Worm (Caenorhabditis elegans): ENCODE measurements around the gene F35C11.2.

F35C11.2 gene

DNA sequence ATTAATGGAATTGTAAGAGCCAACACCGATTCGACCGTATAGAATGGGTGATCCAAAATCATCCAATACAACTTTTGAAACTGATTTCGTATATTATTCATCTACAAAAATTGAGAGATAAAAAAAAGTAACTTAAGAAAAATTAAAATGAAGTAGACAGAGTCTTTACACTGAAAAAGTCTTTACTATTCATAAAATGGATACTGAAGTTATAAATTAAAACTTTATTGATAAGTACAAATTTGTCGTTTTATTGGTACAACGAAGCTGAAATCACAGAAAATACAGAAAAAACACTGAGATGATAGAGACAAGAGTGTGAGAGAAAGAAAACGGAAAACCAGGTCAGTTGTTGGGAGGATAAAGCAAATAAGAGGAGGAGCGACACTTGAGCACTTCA is 34.3 kb downstream of the F35C11.2 start, which contains the start of gene M110.10:
M110.10 (minus strand) TSS at position 101 of the 400 bp plus-strand sequence.
- TF ChIP-seq lin-15B (tag; optimal IDR thresholded peaks at IDR 0.05): no peak
- TF ChIP-seq C04F5.9 (tag; optimal IDR thresholded peaks at IDR 0.05): no peak
- no peak for TF ChIP-seq dsc-1 (tag; optimal IDR thresholded peaks at IDR 0.05)
- TF ChIP-seq nhr-76 (tag; optimal IDR thresholded peaks at IDR 0.05): no peak
- TF ChIP-seq nhr-84 (tag; optimal IDR thresholded peaks at IDR 0.05): no peak
- no peak for TF ChIP-seq tbx-2 (tag; optimal IDR thresholded peaks at IDR 0.05)
- no peak for TF ChIP-seq skn-1 (tag; optimal IDR thresholded peaks at IDR 0.05)
- TF ChIP-seq lir-3 (tag; optimal IDR thresholded peaks at IDR 0.05; ENCODE audit: poor library complexity): no peak
- TF ChIP-seq nhr-19 (GFP tag; conservative IDR thresholded peaks at IDR 0.05): no peak
- no peak for TF ChIP-seq sptf-1 (tag; optimal IDR thresholded peaks at IDR 0.05)
- no peak for TF ChIP-seq dpl-1 (GFP tag; optimal IDR thresholded peaks at IDR 0.05)
- TF ChIP-seq ceh-63 (GFP tag; optimal IDR thresholded peaks at IDR 0.05): no peak
- no peak for TF ChIP-seq ceh-90 (tag; optimal IDR thresholded peaks at IDR 0.05)
- no peak for TF ChIP-seq lin-39 (tag; optimal IDR thresholded peaks at IDR 0.05)
- no peak for TF ChIP-seq sox-4 (tag; optimal IDR thresholded peaks at IDR 0.05)

DNA sequence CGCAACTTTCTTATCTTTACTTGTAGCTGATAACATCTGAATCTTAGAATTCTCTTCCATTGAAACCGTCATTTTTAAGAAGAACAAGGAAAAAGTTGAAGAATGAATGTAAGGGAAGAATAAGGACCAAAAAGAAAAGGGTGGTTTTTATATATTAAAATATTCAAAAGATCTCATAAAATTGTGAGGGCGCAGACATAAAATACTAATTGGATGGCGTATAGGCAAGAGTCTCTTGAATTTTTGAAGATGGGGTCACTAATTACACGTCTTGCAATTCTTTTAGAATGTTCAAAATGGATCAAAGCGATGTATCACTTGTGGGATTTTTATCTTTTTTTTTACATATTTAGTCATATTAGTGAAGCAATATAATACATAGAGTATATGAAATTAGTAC is 36.0 kb downstream of the F35C11.2 start, which contains the start of gene twk-3:
twk-3 (minus strand) TSS at position 101 of the 400 bp plus-strand sequence.
- no peak for TF ChIP-seq ceh-90 (tag; optimal IDR thresholded peaks at IDR 0.05)
- TF ChIP-seq unc-86 (tag; optimal IDR thresholded peaks at IDR 0.05): no peak
- no peak for TF ChIP-seq nhr-19 (GFP tag; conservative IDR thresholded peaks at IDR 0.05)
- no peak for TF ChIP-seq nhr-90 (tag; optimal IDR thresholded peaks at IDR 0.05; ENCODE audit: poor library complexity)
- no peak for TF ChIP-seq rnt-1 (tag; optimal IDR thresholded peaks at IDR 0.05)
- TF ChIP-seq grh-1 (GFP tag; IDR thresholded peaks at IDR 0.05): no peak
- TF ChIP-seq vab-15 (tag; optimal IDR thresholded peaks at IDR 0.05): no peak
- no peak for TF ChIP-seq tbx-2 (tag; optimal IDR thresholded peaks at IDR 0.05)
- TF ChIP-seq C04F5.9 (tag; optimal IDR thresholded peaks at IDR 0.05): no peak

DNA sequence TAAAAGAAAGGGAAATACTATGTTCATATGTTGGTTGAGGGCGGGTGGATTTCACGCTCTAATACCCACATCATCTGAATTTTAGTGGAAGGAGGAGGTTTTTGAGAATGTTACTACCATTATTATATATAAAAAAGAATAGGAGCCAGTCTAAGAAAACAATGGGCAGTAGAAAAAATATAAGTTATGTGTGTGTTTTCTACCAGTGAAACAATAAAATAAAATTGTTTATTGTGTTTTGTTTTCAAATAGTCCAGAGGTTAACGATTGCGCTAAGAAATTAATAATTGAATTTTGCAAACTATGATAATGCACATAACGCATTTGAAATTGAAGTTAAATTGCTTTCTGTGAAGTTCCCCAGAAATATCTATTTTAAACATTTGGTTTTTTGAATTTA is 39.2 kb downstream of the F35C11.2 start, which contains the start of gene M110.8:
M110.8 (minus strand) TSS at position 101 of the 400 bp plus-strand sequence.
- no peak for TF ChIP-seq mef-2 (tag; optimal IDR thresholded peaks at IDR 0.05)
- no peak for TF ChIP-seq mdl-1 (tag; optimal IDR thresholded peaks at IDR 0.05)
- TF ChIP-seq nhr-47 (tag; optimal IDR thresholded peaks at IDR 0.05): no peak
- TF ChIP-seq isw-1 (GFP tag; IDR thresholded peaks at IDR 0.05): no peak
- TF ChIP-seq nhr-90 (tag; optimal IDR thresholded peaks at IDR 0.05; ENCODE audit: poor library complexity): no peak
- no peak for TF ChIP-seq aly-2 (tag; optimal IDR thresholded peaks at IDR 0.05)
- no peak for TF ChIP-seq rnt-1 (tag; optimal IDR thresholded peaks at IDR 0.05)
- no peak for TF ChIP-seq snpc-4 (tag; optimal IDR thresholded peaks at IDR 0.05)
- TF ChIP-seq nhr-12 (tag; optimal IDR thresholded peaks at IDR 0.05): no peak
- no peak for TF ChIP-seq snu-23 (GFP tag; optimal IDR thresholded peaks at IDR 0.05)
- no peak for TF ChIP-seq unc-30 (tag; optimal IDR thresholded peaks at IDR 0.05)
- TF ChIP-seq jun-1 (tag; optimal IDR thresholded peaks at IDR 0.05): no peak
- TF ChIP-seq ztf-11 (tag; optimal IDR thresholded peaks at IDR 0.05): no peak
- TF ChIP-seq hlh-17 (GFP tag; optimal IDR thresholded peaks at IDR 0.05; ENCODE audit: borderline replicate concordance): no peak
- no peak for TF ChIP-seq alr-1 (tag; optimal IDR thresholded peaks at IDR 0.05; ENCODE audit: borderline replicate concordance)
- TF ChIP-seq nhr-84 (tag; optimal IDR thresholded peaks at IDR 0.05): no peak
- no peak for TF ChIP-seq dsc-1 (tag; optimal IDR thresholded peaks at IDR 0.05)
- TF ChIP-seq elt-3 (tag; optimal IDR thresholded peaks at IDR 0.05): no peak

- no peak for TF ChIP-seq Y116A8C.19 (tag; optimal IDR thresholded peaks at IDR 0.05; ENCODE audit: borderline replicate concordance)
- TF ChIP-seq efl-1 (optimal IDR thresholded peaks at IDR 0.05): no peak
- peak in 1 of 2 experiments; percentile 79 for TF ChIP-seq efl-1 (GFP tag; optimal IDR thresholded peaks at IDR 0.05 in 1 of 2)
- TF ChIP-seq nhr-237 (tag; optimal IDR thresholded peaks at IDR 0.05): no peak
- TF ChIP-seq hlh-4 (tag; optimal IDR thresholded peaks at IDR 0.05): no peak
- TF ChIP-seq elt-2 (tag; optimal IDR thresholded peaks at IDR 0.05): peak; percentile 30
- no peak for TF ChIP-seq isw-1 (GFP tag; IDR thresholded peaks at IDR 0.05)
- TF ChIP-seq lin-13 (GFP tag; optimal IDR thresholded peaks at IDR 0.05): no peak
- no peak for TF ChIP-seq nhr-76 (tag; optimal IDR thresholded peaks at IDR 0.05)
- no peak for TF ChIP-seq unc-130 (tag; optimal IDR thresholded peaks at IDR 0.05)
- no peak for TF ChIP-seq fos-1 (tag; optimal IDR thresholded peaks at IDR 0.05)
- no peak for TF ChIP-seq jun-1 (tag; optimal IDR thresholded peaks at IDR 0.05)
- TF ChIP-seq irx-1 (tag; optimal IDR thresholded peaks at IDR 0.05): no peak
- no peak for TF ChIP-seq xbp-1 (tag; optimal IDR thresholded peaks at IDR 0.05)
These were observed 43.0 kb downstream of the F35C11.2 start for ce11 chrII:8205612-8206011.
